Fruit fly (Drosophila melanogaster): Measurements from ENCODE around the gene CG8260.

CG8260 gene

DNA sequence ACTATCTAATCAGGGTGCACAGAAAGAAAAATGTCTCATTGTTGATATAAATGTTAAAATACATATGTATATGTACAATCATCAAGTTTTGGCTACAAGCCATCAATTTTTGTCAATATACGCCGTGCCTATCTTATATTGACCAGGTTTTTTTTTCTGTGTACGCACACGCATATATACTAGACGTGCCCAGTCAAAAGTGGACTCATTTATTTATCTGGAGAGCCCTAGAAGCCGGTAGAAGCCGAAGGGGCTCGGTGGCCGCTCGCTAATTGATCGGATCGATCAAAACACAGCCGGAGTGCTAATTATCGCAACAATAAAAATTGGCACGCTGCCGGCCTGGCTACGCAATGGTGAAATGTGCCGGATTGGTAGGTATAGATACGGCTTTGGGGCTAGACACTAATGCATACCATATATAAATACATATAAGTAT is 15.8 kb upstream of the CG8260 start (continued):
- TF ChIP-seq Optix (GFP tag; IDR thresholded peaks at IDR 0.05) (0 out of 3 replicates have a peak, but pooled peaks have one; percentile 16), CG6683 (GFP tag; optimal IDR thresholded peaks at IDR 0.05) (peak; percentile 63), Elba2 (GFP tag; optimal IDR thresholded peaks at IDR 0.05) (no peak), CG18599 (GFP tag; optimal IDR thresholded peaks at IDR 0.05) (peak; percentile 91), Sox102F (GFP tag; optimal IDR thresholded peaks at IDR 0.05) (no peak), zen2 (GFP tag; IDR thresholded peaks at IDR 0.05; ENCODE audit: partially characterized antibody) (no peak), YL-1 (GFP tag; optimal IDR thresholded peaks at IDR 0.05) (no peak), CG11456 (GFP tag; IDR thresholded peaks at IDR 0.05) (peak; percentile 82), CG3847 (GFP tag; IDR thresholded peaks at IDR 0.05) (peak; percentile 78), CG12219 (GFP tag; optimal IDR thresholded peaks at IDR 0.05) (peak; percentile 67), bab2 (GFP tag; optimal IDR thresholded peaks at IDR 0.05) (peak; percentile 56), MBD-R2 (GFP tag; IDR thresholded peaks at IDR 0.05) (peak; percentile 60; the same call in 1 of the 2 replicates), gsb (GFP tag; IDR thresholded peaks at IDR 0.05) (peak; percentile 70), vfl (GFP tag; optimal IDR thresholded peaks at IDR 0.05) (peak; percentile 60), CG13424 (tag; optimal IDR thresholded peaks at IDR 0.05) (peak; percentile 77), repo (GFP tag; optimal IDR thresholded peaks at IDR 0.05) (no peak), phol (tag; optimal IDR thresholded peaks at IDR 0.05) (peak; percentile 52), CG4730 (GFP tag; IDR thresholded peaks at IDR 0.05) (peak; percentile 53; the same call in 1 of the 2 replicates), inv (GFP tag; IDR thresholded peaks at IDR 0.05; ENCODE audit: partially characterized antibody) (no peak), Fer2 (tag; optimal IDR thresholded peaks at IDR 0.05) (peak; percentile 54), CG31441 (GFP tag; IDR thresholded peaks at IDR 0.05) (peak; percentile 62; the same call in 1 of the 2 replicates), CG9932 (GFP tag; IDR thresholded peaks at IDR 0.05) (peak; percentile 87), H2.0 (GFP tag; IDR thresholded peaks at IDR 0.05) (0 out of 2 replicates have a peak, but pooled peaks have one; percentile 33), klu (GFP tag; IDR thresholded peaks at IDR 0.05) (peak; percentile 33; the same call in 1 of the 2 replicates), CG18011 (GFP tag; optimal IDR thresholded peaks at IDR 0.05) (peak; percentile 48), CG1792 (GFP tag; optimal IDR thresholded peaks at IDR 0.05) (peak; percentile 29), CG17829 (tag; optimal IDR thresholded peaks at IDR 0.05) (peak; percentile 30), zfh2 (GFP tag; optimal IDR thresholded peaks at IDR 0.05) (peak; percentile 58), Poxn (GFP tag; IDR thresholded peaks at IDR 0.05) (0 out of 2 replicates have a peak, but pooled peaks have one; percentile 30), bigmax (GFP tag; optimal IDR thresholded peaks at IDR 0.05) (peak; percentile 21), Fer3 (tag; optimal IDR thresholded peaks at IDR 0.05) (peak; percentile 87), al (GFP tag; IDR thresholded peaks at IDR 0.05) (peak; percentile 66; the same call in 1 of the 2 replicates), Taf1 (GFP tag; IDR thresholded peaks at IDR 0.05) (peak; percentile 69), croc (GFP tag; conservative IDR thresholded peaks at IDR 0.05) (no peak; the same call in 2 of the 3 replicates), Bteb2 (GFP tag; optimal IDR thresholded peaks at IDR 0.05) (peak; percentile 52), CG31388 (GFP tag; optimal IDR thresholded peaks at IDR 0.05) (no peak), exex (tag; optimal IDR thresholded peaks at IDR 0.05) (peak; percentile 99), CG13287 (GFP tag; IDR thresholded peaks at IDR 0.05; ENCODE audit: partially characterized antibody) (no peak), sima (GFP tag; optimal IDR thresholded peaks at IDR 0.05) (no peak), ttk (GFP tag; IDR thresholded peaks at IDR 0.05) (peak; percentile 55), bowl (GFP tag; IDR thresholded peaks at IDR 0.05) (no peak; the same call in 1 of the 2 replicates), emc (GFP tag; optimal IDR thresholded peaks at IDR 0.05) (peak; percentile 17), tna (GFP tag; IDR thresholded peaks at IDR 0.05; ENCODE audit: partially characterized antibody) (no peak), cato (GFP tag; optimal IDR thresholded peaks at IDR 0.05; ENCODE audit: borderline replicate concordance) (peak; percentile 29), yki (optimal IDR thresholded peaks at IDR 0.05) (no peak), CG11398 (GFP tag; optimal IDR thresholded peaks at IDR 0.05) (no peak), pnt (GFP tag; optimal IDR thresholded peaks at IDR 0.05) (no peak), psq (GFP tag; optimal IDR thresholded peaks at IDR 0.05) (no peak), B-H2 (GFP tag; optimal IDR thresholded peaks at IDR 0.05) (peak; percentile 76), CG12155 (GFP tag; optimal IDR thresholded peaks at IDR 0.05) (peak; percentile 41), ro (GFP tag; IDR thresholded peaks at IDR 0.05) (no peak)
